Worm (Caenorhabditis elegans): ENCODE measurements around the gene chil-19.

The chil-19 gene

ce11 chrII:9416381-9417276, 37.6 kb downstream of the chil-19 start, which contains the start of the genes gss-1 and chch-3:
Gene gss-1, minus strand, starts transcription at chrII:9416431.
Gene chch-3, plus strand, starts transcription at chrII:9417013.
- TF ChIP-seq mep-1 (tag; optimal IDR thresholded peaks at IDR 0.05) (peak; percentile 68), ham-2 (GFP tag; optimal IDR thresholded peaks at IDR 0.05) (peak; percentile 39), lin-13 (tag; optimal IDR thresholded peaks at IDR 0.05) (peak; percentile 27), hlh-1 (tag; optimal IDR thresholded peaks at IDR 0.05) (no peak), lsy-2 (tag; optimal IDR thresholded peaks at IDR 0.05) (peak; percentile 38)

- no peak for TF ChIP-seq lin-13 (tag; optimal IDR thresholded peaks at IDR 0.05)
These were observed 42.1 kb downstream of the chil-19 start, which contains the start of gene arrd-3 for ce11 chrII:9412086-9412608. Gene arrd-3, plus strand, starts transcription at chrII:9412558.

- TF ChIP-seq nhr-76 (tag; optimal IDR thresholded peaks at IDR 0.05) = no peak
These were observed 42.7 kb downstream of the chil-19 start, which contains the start of gene M176.9 for ce11 chrII:9411497-9411896. Gene M176.9, minus strand, starts transcription at chrII:9411597.

- no peak for TF ChIP-seq nhr-28 (tag; optimal IDR thresholded peaks at IDR 0.05)
- no peak for TF ChIP-seq tbx-8 (GFP tag; optimal IDR thresholded peaks at IDR 0.05)
- TF ChIP-seq zip-8 (tag; optimal IDR thresholded peaks at IDR 0.05) = no peak
- no peak for TF ChIP-seq unc-62 (GFP tag; optimal IDR thresholded peaks at IDR 0.05)
- TF ChIP-seq ceh-39 (tag; optimal IDR thresholded peaks at IDR 0.05) = no peak
- TF ChIP-seq drap-1 (GFP tag; optimal IDR thresholded peaks at IDR 0.05) = no peak
These were observed 46.7 kb downstream of the chil-19 start, which contains the start of gene arrd-2 for ce11 chrII:9407469-9407868. Gene arrd-2, plus strand, starts transcription at chrII:9407769.

- TF ChIP-seq pha-4 (tag; optimal IDR thresholded peaks at IDR 0.05) (no peak), mep-1 (tag; optimal IDR thresholded peaks at IDR 0.05) (no peak)
These were observed 47.2 kb downstream of the chil-19 start, which contains the start of gene mpz-6 for ce11 chrII:9407020-9407419. Gene mpz-6, minus strand, starts transcription at chrII:9407120.

ce11 chrII:9403846-9404245, 50.4 kb downstream of the chil-19 start, which contains the start of gene Y51B9A.5:
Gene Y51B9A.5, plus strand, starts transcription at chrII:9404146.
- TF ChIP-seq mls-2 (tag; optimal IDR thresholded peaks at IDR 0.05) (no peak), zip-8 (tag; optimal IDR thresholded peaks at IDR 0.05) (no peak), lsy-2 (tag; optimal IDR thresholded peaks at IDR 0.05) (no peak), elt-1 (tag; optimal IDR thresholded peaks at IDR 0.05; ENCODE audit: borderline replicate concordance, insufficient read depth) (no peak), nhr-237 (tag; optimal IDR thresholded peaks at IDR 0.05) (no peak), elt-3 (tag; optimal IDR thresholded peaks at IDR 0.05) (no peak), tbx-8 (GFP tag; optimal IDR thresholded peaks at IDR 0.05) (no peak), cnd-1 (tag; optimal IDR thresholded peaks at IDR 0.05) (no peak), mep-1 (tag; optimal IDR thresholded peaks at IDR 0.05) (no peak), hlh-1 (tag; optimal IDR thresholded peaks at IDR 0.05) (no peak), sptf-1 (tag; optimal IDR thresholded peaks at IDR 0.05) (no peak), ham-2 (GFP tag; optimal IDR thresholded peaks at IDR 0.05) (no peak), bed-3 (GFP tag; optimal IDR thresholded peaks at IDR 0.05) (no peak), lin-13 (tag; optimal IDR thresholded peaks at IDR 0.05) (no peak), lin-32 (GFP tag; optimal IDR thresholded peaks at IDR 0.05) (no peak), ztf-11 (tag; optimal IDR thresholded peaks at IDR 0.05) (no peak), ceh-83 (GFP tag; optimal IDR thresholded peaks at IDR 0.05) (no peak), nhr-2 (tag; optimal IDR thresholded peaks at IDR 0.05) (no peak), blmp-1 (tag; optimal IDR thresholded peaks at IDR 0.05) (no peak), nhr-76 (tag; optimal IDR thresholded peaks at IDR 0.05) (no peak)

ce11 chrII:9403087-9403486, 51.1 kb downstream of the chil-19 start, which contains the start of gene Y51B9A.6:
Gene Y51B9A.6, minus strand, starts transcription at chrII:9403187.
- TF ChIP-seq flh-1 (GFP tag; optimal IDR thresholded peaks at IDR 0.05) = no peak
- no peak for TF ChIP-seq tbx-8 (GFP tag; optimal IDR thresholded peaks at IDR 0.05)
- no peak for TF ChIP-seq blmp-1 (tag; optimal IDR thresholded peaks at IDR 0.05)
- TF ChIP-seq mls-2 (tag; optimal IDR thresholded peaks at IDR 0.05) = no peak
- TF ChIP-seq lin-32 (GFP tag; optimal IDR thresholded peaks at IDR 0.05) = no peak
- TF ChIP-seq mab-5 (tag; optimal IDR thresholded peaks at IDR 0.05) = no peak
- TF ChIP-seq bed-3 (GFP tag; optimal IDR thresholded peaks at IDR 0.05) = no peak

Measured in whole organism, mixed stage, embryonic.